Worm (Caenorhabditis elegans) whole organism, young adult: ENCODE measurements around the gene T21B10.4.

Source experiments
- B0019.2 ChIP-seq: fragments of 200-800 bp; sonication (Bioruptor generic); conservative IDR thresholded peaks from 2 replicates; pipeline ENCODE4 v1.3.6; 2022; ENCODE audit warnings: missing genetic modification reagents, missing genetic modification characterization, missing compliant biosample characterization
- B0035.1 ChIP-seq: sonication (generic microtip); optimal IDR thresholded peaks from 2 replicates; lab custom pipeline; 2016; ENCODE audit warnings: missing genetic modification characterization, mild to moderate bottlenecking, missing compliant biosample characterization, missing genotype, missing genetic modification reagents
- B0261.1 ChIP-seq: sonication (generic microtip); optimal IDR thresholded peaks from 2 replicates; lab custom pipeline; 2016; ENCODE audit warnings: mild to moderate bottlenecking, missing genetic modification characterization, moderate library complexity, missing compliant biosample characterization
- C06A6.2 ChIP-seq: fragments of 200-800 bp; sonication (Bioruptor generic); conservative IDR thresholded peaks from 2 replicates; pipeline ENCODE4 v1.3.6; 2022; ENCODE audit warnings: missing genetic modification characterization, missing compliant biosample characterization
- D2030.7 ChIP-seq: fragments of 200-800 bp; sonication (Bioruptor generic); IDR thresholded peaks from 2 replicates; pipeline ENCODE4 v1.3.6; 2022; ENCODE audit warnings: missing genetic modification reagents, missing genetic modification characterization, missing compliant biosample characterization
- F10E7.11 ChIP-seq: sonication (generic microtip); optimal IDR thresholded peaks from 2 replicates; lab custom pipeline; 2017; ENCODE audit warnings: mild to moderate bottlenecking, missing genetic modification characterization, moderate library complexity, missing compliant biosample characterization
- F23B12.7 ChIP-seq: sonication (generic microtip); optimal IDR thresholded peaks from 2 replicates; lab custom pipeline; 2017; ENCODE audit warnings: missing genetic modification characterization, mild to moderate bottlenecking, missing compliant biosample characterization, antibody characterized with exemption, moderate library complexity; ENCODE audit not compliant: insufficient read depth
- F37B4.10 ChIP-seq: fragments of 200-800 bp; sonication (Bioruptor generic); IDR thresholded peaks from 2 replicates; pipeline ENCODE4 v1.3.6; 2022; ENCODE audit warnings: missing genetic modification characterization, missing compliant biosample characterization
- F57A8.1 ChIP-seq: fragments of 200-800 bp; sonication (Bioruptor generic); optimal IDR thresholded peaks from 2 replicates; lab custom pipeline; 2018; ENCODE audit warnings: mild to moderate bottlenecking, missing genetic modification characterization, moderate library complexity, missing compliant biosample characterization
- T07F8.4 ChIP-seq: sonication (generic microtip); optimal IDR thresholded peaks from 2 replicates; lab custom pipeline; 2016; ENCODE audit warnings: mild to moderate bottlenecking, missing genetic modification characterization, moderate library complexity, missing compliant biosample characterization
- Y53F4B.3 ChIP-seq: fragments of 200-800 bp; sonication (Bioruptor generic); IDR thresholded peaks from 2 replicates; pipeline ENCODE4 v1.3.6; 2022; ENCODE audit warnings: missing genetic modification reagents, missing genetic modification characterization, missing compliant biosample characterization
- Y53G8AR.9 ChIP-seq: fragments of 200-800 bp; sonication (Bioruptor generic); conservative IDR thresholded peaks from 2 replicates; pipeline ENCODE4 v1.3.6; 2022; ENCODE audit warnings: missing genetic modification reagents, missing genetic modification characterization, missing compliant biosample characterization
- ZK185.1 ChIP-seq: sonication (generic microtip); optimal IDR thresholded peaks from 2 replicates; lab custom pipeline; 2016; ENCODE audit warnings: mild to moderate bottlenecking, missing genetic modification characterization, missing compliant biosample characterization; ENCODE audit not compliant: poor library complexity, severe bottlenecking
- ama-1 ChIP-seq, 3 experiments: fragments of 150-350 bp in 1 of 3; sonication (generic microtip) in 2 of 3; optimal IDR thresholded peaks; 2 replicates each; lab custom pipeline; 2014 to 2018; ENCODE audit warnings: missing biosample characterization in 2 of 3, missing genetic modification characterization in 2 of 3, missing genetic modification reagents in 2 of 3
- aptf-3 ChIP-seq: fragments of 200-800 bp; sonication (Bioruptor generic); IDR thresholded peaks from 2 replicates; pipeline ENCODE4 v1.3.6; 2022; ENCODE audit warnings: missing genetic modification characterization, missing compliant biosample characterization
- attf-3 ChIP-seq: fragments of 200-800 bp; sonication (Bioruptor generic); conservative IDR thresholded peaks from 2 replicates; pipeline ENCODE4 v1.3.6; 2022; ENCODE audit warnings: missing genetic modification reagents, missing genetic modification characterization, missing compliant biosample characterization
- bed-1 ChIP-seq: fragments of 200-800 bp; sonication (Bioruptor generic); IDR thresholded peaks from 2 replicates; pipeline ENCODE4 v1.3.6; 2022; ENCODE audit warnings: missing genetic modification reagents, missing genetic modification characterization, missing compliant biosample characterization
- ccch-3 ChIP-seq: fragments of 200-800 bp; sonication (Bioruptor generic); optimal IDR thresholded peaks from 2 replicates; lab custom pipeline; 2018; ENCODE audit warnings: mild to moderate bottlenecking, missing genetic modification characterization, missing compliant biosample characterization
- cebp-2 ChIP-seq: fragments of 200-800 bp; sonication (Bioruptor generic); IDR thresholded peaks from 2 replicates; pipeline ENCODE4 v1.3.6; 2022; ENCODE audit warnings: missing genetic modification characterization, missing compliant biosample characterization
- ceh-100 ChIP-seq: fragments of 200-800 bp; sonication (Bioruptor generic); IDR thresholded peaks from 2 replicates; pipeline ENCODE4 v1.3.6; 2022; ENCODE audit warnings: missing genetic modification reagents, missing genetic modification characterization, missing compliant biosample characterization
- ceh-40 ChIP-seq: fragments of 200-800 bp; sonication (Bioruptor generic); IDR thresholded peaks from 2 replicates; pipeline ENCODE4 v1.3.6; 2022; ENCODE audit warnings: missing genetic modification characterization, missing compliant biosample characterization
- efl-1 ChIP-seq: fragments of 150-350 bp; optimal IDR thresholded peaks from 2 replicates; lab custom pipeline; 2014; ENCODE audit warnings: missing biosample characterization, missing genetic modification reagents, missing genetic modification characterization
- egrh-3 ChIP-seq: fragments of 200-800 bp; sonication (Bioruptor generic); IDR thresholded peaks from 2 replicates; pipeline ENCODE4 v1.3.6; 2022; ENCODE audit warnings: missing genetic modification reagents, missing genetic modification characterization, missing compliant biosample characterization
- gei-17 ChIP-seq: fragments of 200-800 bp; sonication (Bioruptor generic); optimal IDR thresholded peaks from 2 replicates; lab custom pipeline; 2018; ENCODE audit warnings: mild to moderate bottlenecking, missing genetic modification characterization, missing compliant biosample characterization
- him-1 ChIP-seq: sonication (generic microtip); optimal IDR thresholded peaks from 2 replicates; lab custom pipeline; 2016; ENCODE audit warnings: missing genotype, missing genetic modification reagents, missing genetic modification characterization, missing compliant biosample characterization
- hlh-26 ChIP-seq: fragments of 200-800 bp; sonication (Bioruptor generic); conservative IDR thresholded peaks from 2 replicates; pipeline ENCODE4 v1.3.6; 2022; ENCODE audit warnings: missing genetic modification reagents, missing genetic modification characterization, missing compliant biosample characterization
- hsf-1 ChIP-seq: fragments of 200-800 bp; sonication (Bioruptor generic); IDR thresholded peaks from 2 replicates; pipeline ENCODE4 v1.3.6; 2022; ENCODE audit warnings: missing genetic modification reagents, missing genetic modification characterization, missing compliant biosample characterization
- let-607 ChIP-seq, 2 experiments: fragments of 200-800 bp in 1 of 2; sonication (Bioruptor generic) in 1 of 2; sonication (generic microtip) in 1 of 2; optimal IDR thresholded peaks; 2 replicates each; lab custom pipeline; 2016 to 2018; ENCODE audit warnings: mild to moderate bottlenecking in 2 of 2, missing compliant biosample characterization in 2 of 2, missing genetic modification characterization in 2 of 2, moderate library complexity in 2 of 2, missing genotype in 1 of 2
- lin-26 ChIP-seq: fragments of 200-800 bp; sonication (Bioruptor generic); IDR thresholded peaks from 2 replicates; pipeline ENCODE4 v1.3.6; 2022; ENCODE audit warnings: missing genetic modification reagents, missing genetic modification characterization, missing compliant biosample characterization
- lin-35 ChIP-seq, 3 experiments: fragments of 150-350 bp in 2 of 3; sonication (generic microtip) in 1 of 3; optimal IDR thresholded peaks; 2 replicates each; lab custom pipeline; 2014 to 2018; ENCODE audit warnings: missing biosample characterization in 3 of 3, missing genetic modification characterization in 3 of 3, missing genetic modification reagents in 3 of 3
- lin-40 ChIP-seq: sonication (generic microtip); optimal IDR thresholded peaks from 2 replicates; lab custom pipeline; 2016; ENCODE audit warnings: missing genetic modification characterization, mild to moderate bottlenecking, missing compliant biosample characterization, missing genotype, missing genetic modification reagents
- madf-6 ChIP-seq: fragments of 200-800 bp; sonication (Bioruptor generic); IDR thresholded peaks from 2 replicates; pipeline ENCODE4 v1.3.6; 2022; ENCODE audit warnings: missing genetic modification reagents, missing genetic modification characterization, missing compliant biosample characterization
- madf-8 ChIP-seq: fragments of 200-800 bp; sonication (Bioruptor generic); conservative IDR thresholded peaks from 2 replicates; pipeline ENCODE4 v1.3.6; 2022; ENCODE audit warnings: missing genetic modification reagents, missing genetic modification characterization, missing compliant biosample characterization
- mel-28 ChIP-seq: sonication (generic microtip); optimal IDR thresholded peaks from 2 replicates; lab custom pipeline; 2016; ENCODE audit warnings: borderline replicate concordance, mild to moderate bottlenecking, missing genetic modification characterization, missing compliant biosample characterization
- nfya-1 ChIP-seq: sonication (generic microtip); optimal IDR thresholded peaks from 2 replicates; lab custom pipeline; 2017; ENCODE audit warnings: antibody characterized with exemption, missing compliant biosample characterization, missing genetic modification characterization, borderline replicate concordance; ENCODE audit not compliant: insufficient read depth
- nfyb-1 ChIP-seq: fragments of 200-800 bp; sonication (Bioruptor generic); IDR thresholded peaks from 2 replicates; pipeline ENCODE4 v1.3.6; 2022; ENCODE audit warnings: missing genetic modification reagents, missing genetic modification characterization, missing compliant biosample characterization
- nhr-179 ChIP-seq: sonication (generic microtip); optimal IDR thresholded peaks from 2 replicates; lab custom pipeline; 2016; ENCODE audit warnings: mild to moderate bottlenecking, missing genetic modification characterization, missing compliant biosample characterization
- pha-4 ChIP-seq: fragments of 150-350 bp; sonication (generic microtip); optimal IDR thresholded peaks from 2 replicates; lab custom pipeline; 2014; ENCODE audit warnings: missing biosample characterization, missing genetic modification reagents, missing genetic modification characterization
- repo-1 ChIP-seq: sonication (generic microtip); optimal IDR thresholded peaks from 2 replicates; lab custom pipeline; 2017; ENCODE audit warnings: mild to moderate bottlenecking, missing genetic modification characterization, missing compliant biosample characterization
- sdz-38 ChIP-seq: sonication (generic microtip); optimal IDR thresholded peaks from 2 replicates; lab custom pipeline; 2016; ENCODE audit warnings: missing genotype, missing genetic modification characterization, missing compliant biosample characterization
- snpc-1.1 ChIP-seq: sonication (generic microtip); optimal IDR thresholded peaks from 2 replicates; lab custom pipeline; 2017; ENCODE audit warnings: missing genetic modification characterization, mild to moderate bottlenecking, missing compliant biosample characterization, antibody characterized with exemption, moderate library complexity, missing genotype, missing genetic modification reagents; ENCODE audit not compliant: insufficient read depth
- somi-1 ChIP-seq: fragments of 200-800 bp; sonication (Bioruptor generic); optimal IDR thresholded peaks from 2 replicates; lab custom pipeline; 2018; ENCODE audit warnings: mild to moderate bottlenecking, missing genetic modification characterization, missing compliant biosample characterization
- sptf-2 ChIP-seq: fragments of 200-800 bp; sonication (Bioruptor generic); optimal IDR thresholded peaks from 2 replicates; lab custom pipeline; 2018; ENCODE audit warnings: mild to moderate bottlenecking, missing genetic modification characterization, missing compliant biosample characterization
- tbp1 ChIP-seq: fragments of 200-800 bp; sonication (Bioruptor generic); optimal IDR thresholded peaks from 2 replicates; lab custom pipeline; 2018; ENCODE audit warnings: mild to moderate bottlenecking, missing genetic modification characterization, missing compliant biosample characterization
- xnd-1 ChIP-seq: sonication (generic microtip); optimal IDR thresholded peaks from 2 replicates; lab custom pipeline; 2016; ENCODE audit warnings: missing genotype, missing genetic modification reagents, missing genetic modification characterization, missing compliant biosample characterization
- zfh-2 ChIP-seq: fragments of 200-800 bp; sonication (Bioruptor generic); conservative IDR thresholded peaks from 2 replicates; pipeline ENCODE4 v1.3.6; 2022; ENCODE audit warnings: missing genetic modification reagents, missing genetic modification characterization, missing compliant biosample characterization
- ztf-18 ChIP-seq: sonication (generic microtip); optimal IDR thresholded peaks from 2 replicates; lab custom pipeline; 2016; ENCODE audit warnings: missing genotype, mild to moderate bottlenecking, missing genetic modification characterization, missing compliant biosample characterization
- ztf-6 ChIP-seq: fragments of 200-800 bp; sonication (Bioruptor generic); IDR thresholded peaks from 2 replicates; pipeline ENCODE4 v1.3.6; 2022; ENCODE audit warnings: missing genetic modification reagents, missing genetic modification characterization, missing compliant biosample characterization

Gene T21B10.4

DNA sequence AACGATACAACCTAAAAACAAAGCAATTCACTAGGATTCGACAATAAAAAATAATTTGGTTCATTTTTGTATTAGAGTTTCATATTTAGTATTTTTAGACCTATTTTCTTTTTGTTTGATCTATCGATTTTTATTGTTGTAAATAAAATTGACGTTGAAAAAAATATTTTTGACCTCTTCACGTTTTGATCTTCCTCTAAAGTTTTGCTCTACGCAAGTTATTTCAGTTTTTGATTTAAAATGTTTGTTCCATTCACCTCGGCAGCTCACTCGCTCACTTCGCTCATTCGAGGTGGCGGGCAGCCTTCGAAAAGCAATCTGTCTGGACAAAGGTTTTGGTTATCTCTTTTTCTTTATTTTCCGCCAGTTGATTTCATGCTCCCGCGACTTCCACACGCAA, 9.9 kb upstream of the T21B10.4 start, which contains the start of gene enol-1 (continued):
- TF ChIP-seq B0261.1 (tag; lab: Kevin White, UChicago) = no peak
- TF ChIP-seq nfya-1 (tag; lab: Kevin White, UChicago) = no peak
- TF ChIP-seq C06A6.2 (GFP tag; lab: Robert Waterston, UW) = no peak
- TF ChIP-seq zfh-2 (GFP tag; lab: Robert Waterston, UW) = no peak
- no peak for TF ChIP-seq tbp1
- peak; percentile 66 for TF ChIP-seq xnd-1 (tag; lab: Kevin White, UChicago)
- peak; percentile 77 for TF ChIP-seq efl-1 (GFP tag; lab: Kevin White, UChicago)
- no peak for TF ChIP-seq let-607 (tag; optimal IDR thresholded peaks at IDR 0.05; lab: Kevin White, UChicago)
- TF ChIP-seq nhr-179 (tag; lab: Kevin White, UChicago) = no peak
- TF ChIP-seq Y53F4B.3 (GFP tag; lab: Robert Waterston, UW) = no peak
- TF ChIP-seq egrh-3 (GFP tag; lab: Robert Waterston, UW) = no peak
- TF ChIP-seq cebp-2 (GFP tag; lab: Robert Waterston, UW) = no peak
- TF ChIP-seq F23B12.7 (tag; lab: Kevin White, UChicago) = no peak
- no peak for TF ChIP-seq ZK185.1
- no peak for TF ChIP-seq somi-1 (GFP tag; lab: Kevin White, UChicago)
- peak; percentile 63 for TF ChIP-seq hsf-1 (GFP tag; lab: Robert Waterston, UW)
- TF ChIP-seq nfyb-1 = no peak
- no peak for TF ChIP-seq sdz-38 (tag; lab: Kevin White, UChicago)
- TF ChIP-seq lin-35 (GFP tag; optimal IDR thresholded peaks at IDR 0.05; lab: Kevin White, UChicago) = no peak
- peak; percentile 65; the same call in 1 of the 2 replicates for TF ChIP-seq D2030.7 (GFP tag; lab: Robert Waterston, UW)
- no peak for TF ChIP-seq ztf-18 (tag; lab: Kevin White, UChicago)
- no peak for TF ChIP-seq ceh-100 (GFP tag; lab: Robert Waterston, UW)
- peak; percentile 90 for TF ChIP-seq madf-6 (GFP tag; lab: Robert Waterston, UW)
- TF ChIP-seq pha-4 = no peak
- no peak for TF ChIP-seq hlh-26 (GFP tag; lab: Robert Waterston, UW)
- TF ChIP-seq ztf-6 (GFP tag; lab: Robert Waterston, UW) = no peak
- TF ChIP-seq snpc-1.1 (tag; lab: Kevin White, UChicago) = no peak
- no peak for TF ChIP-seq sptf-2
- no peak for TF ChIP-seq F10E7.11
- TF ChIP-seq him-1 (tag; lab: Kevin White, UChicago) = no peak
- TF ChIP-seq mel-28 (tag; lab: Kevin White, UChicago) = no peak
- no peak for TF ChIP-seq aptf-3 (GFP tag; lab: Robert Waterston, UW)
- TF ChIP-seq ama-1 (optimal IDR thresholded peaks at IDR 0.05; lab: Kevin White, UChicago) = no peak
- TF ChIP-seq ama-1 (GFP tag; optimal IDR thresholded peaks at IDR 0.05; lab: Kevin White, UChicago) = no peak
- TF ChIP-seq B0035.1 (tag; lab: Kevin White, UChicago) = no peak
- no peak for TF ChIP-seq lin-40 (tag; lab: Kevin White, UChicago)
- TF ChIP-seq gei-17 (GFP tag; lab: Kevin White, UChicago) = no peak
- no peak for TF ChIP-seq B0019.2 (GFP tag; lab: Robert Waterston, UW)
- TF ChIP-seq T07F8.4 (tag; lab: Kevin White, UChicago) = no peak
- TF ChIP-seq F57A8.1 (GFP tag; lab: Kevin White, UChicago) = no peak
- TF ChIP-seq bed-1 = no peak
- TF ChIP-seq attf-3 = no peak
- TF ChIP-seq Y53G8AR.9 = no peak
- no peak for TF ChIP-seq F37B4.10 (GFP tag; lab: Robert Waterston, UW)
- TF ChIP-seq madf-8 (GFP tag; lab: Robert Waterston, UW) = peak; percentile 85
- no peak for TF ChIP-seq lin-26 (GFP tag; lab: Robert Waterston, UW)
- TF ChIP-seq repo-1 = no peak
- TF ChIP-seq ceh-40 (GFP tag; lab: Robert Waterston, UW) = no peak
- TF ChIP-seq ccch-3 (GFP tag; lab: Kevin White, UChicago) = no peak
